Worm (Caenorhabditis elegans): ENCODE results near the gene clec-144.
A peak's percentile ranks its signal among the peaks of the same experiment; 100 is the strongest.

clec-144 gene

ce11 chrII:11845954-11846353 lies 13.6 kb upstream of the clec-144 start (continued):
- TF ChIP-seq duxl-1 (tag; optimal IDR thresholded peaks at IDR 0.05; ENCODE audit: poor library complexity) (peak; percentile 7), dve-1 (tag; optimal IDR thresholded peaks at IDR 0.05; ENCODE audit: insufficient read depth) (peak; percentile 0), unc-130 (GFP tag; optimal IDR thresholded peaks at IDR 0.05) (no peak), nhr-6 (tag; optimal IDR thresholded peaks at IDR 0.05) (no peak), nhr-10 (tag; optimal IDR thresholded peaks at IDR 0.05) (no peak), mdt-29 (GFP tag; IDR thresholded peaks at IDR 0.05) (no peak), attf-4 (tag; optimal IDR thresholded peaks at IDR 0.05) (no peak), cey-2 (tag; optimal IDR thresholded peaks at IDR 0.05; ENCODE audit: borderline replicate concordance, insufficient read depth) (no peak), lin-1 (GFP tag; IDR thresholded peaks at IDR 0.05) (no peak), spr-3 (GFP tag; optimal IDR thresholded peaks at IDR 0.05) (no peak), lin-29 (GFP tag; IDR thresholded peaks at IDR 0.05) (no peak), madf-5 (GFP tag; IDR thresholded peaks at IDR 0.05) (no peak), nhr-41 (GFP tag; IDR thresholded peaks at IDR 0.05) (no peak), set-16 (GFP tag; IDR thresholded peaks at IDR 0.05) (no peak), jun-1 (tag; optimal IDR thresholded peaks at IDR 0.05) (no peak), ama-1 (optimal IDR thresholded peaks at IDR 0.05) (peak; percentile 57), egl-27 (tag; optimal IDR thresholded peaks at IDR 0.05) (no peak), daf-16 (GFP tag; optimal IDR thresholded peaks at IDR 0.05) (no peak), daf-16 (tag; optimal IDR thresholded peaks at IDR 0.05) (no peak), tag-97 (GFP tag; IDR thresholded peaks at IDR 0.05) (no peak), zip-2 (tag; optimal IDR thresholded peaks at IDR 0.05) (no peak), ctbp-1 (GFP tag; IDR thresholded peaks at IDR 0.05) (no peak), nhr-28 (tag; optimal IDR thresholded peaks at IDR 0.05) (peak; percentile 15), ztf-7 (tag; optimal IDR thresholded peaks at IDR 0.05) (no peak), nhr-77 (tag; optimal IDR thresholded peaks at IDR 0.05) (no peak), lin-38 (GFP tag; IDR thresholded peaks at IDR 0.05) (no peak), Y105C5A.15 (GFP tag; IDR thresholded peaks at IDR 0.05) (no peak), ZK546.5 (tag; optimal IDR thresholded peaks at IDR 0.05) (no peak), daf-19 (GFP tag; conservative IDR thresholded peaks at IDR 0.05) (no peak), dmd-9 (GFP tag; IDR thresholded peaks at IDR 0.05) (no peak), ceh-32 (tag; optimal IDR thresholded peaks at IDR 0.05; ENCODE audit: poor library complexity) (no peak), nhr-25 (tag; optimal IDR thresholded peaks at IDR 0.05; ENCODE audit: borderline replicate concordance, insufficient read depth) (peak; percentile 66), gei-8 (GFP tag; optimal IDR thresholded peaks at IDR 0.05) (peak; percentile 13), lim-7 (GFP tag; IDR thresholded peaks at IDR 0.05) (0 out of 2 replicates have a peak, but pooled peaks have one; percentile 21), php-3 (GFP tag; IDR thresholded peaks at IDR 0.05) (no peak), lin-39 (tag; optimal IDR thresholded peaks at IDR 0.05) (no peak), hmg-1.1 (GFP tag; IDR thresholded peaks at IDR 0.05) (no peak), lsy-2 (tag; optimal IDR thresholded peaks at IDR 0.05) (no peak), arid-1 (GFP tag; conservative IDR thresholded peaks at IDR 0.05) (no peak), hlh-11 (tag; optimal IDR thresholded peaks at IDR 0.05) (no peak), F44E2.7 (GFP tag; IDR thresholded peaks at IDR 0.05) (no peak), T20F7.1 (GFP tag; optimal IDR thresholded peaks at IDR 0.05) (no peak), daf-12 (tag; optimal IDR thresholded peaks at IDR 0.05) (no peak), hif-1 (tag; optimal IDR thresholded peaks at IDR 0.05) (no peak), lin-15B (tag; optimal IDR thresholded peaks at IDR 0.05) (no peak), mep-1 (tag; optimal IDR thresholded peaks at IDR 0.05) (peak; percentile 52), pqm-1 (tag; optimal IDR thresholded peaks at IDR 0.05) (no peak), mes-2 (tag; optimal IDR thresholded peaks at IDR 0.05; ENCODE audit: poor library complexity, severe bottlenecking) (no peak), madf-9 (GFP tag; conservative IDR thresholded peaks at IDR 0.05) (no peak), nhr-102 (tag; optimal IDR thresholded peaks at IDR 0.05) (no peak), F37D6.2 (tag; optimal IDR thresholded peaks at IDR 0.05) (no peak), T26A8.4 (GFP tag; IDR thresholded peaks at IDR 0.05) (no peak)
